Worm (Caenorhabditis elegans) whole organism, L3 larva: Measurements from ENCODE around the gene noa-1.

ENCODE experiments used
- ZK546.5 ChIP-seq: sonication (generic microtip); optimal IDR thresholded peaks from 2 replicates; lab custom pipeline; 2017; ENCODE audit warnings: missing biosample characterization, missing genetic modification characterization
- aly-2 ChIP-seq: fragments of 150-350 bp; optimal IDR thresholded peaks from 2 replicates; lab custom pipeline; 2014; ENCODE audit warnings: missing biosample characterization, missing genetic modification characterization
- ama-1 ChIP-seq: fragments of 150-350 bp; optimal IDR thresholded peaks from 2 replicates; lab custom pipeline; 2018
- ceh-16 ChIP-seq: sonication (generic microtip); optimal IDR thresholded peaks from 2 replicates; lab custom pipeline; 2017; ENCODE audit warnings: missing biosample characterization, missing genetic modification characterization
- ceh-28 ChIP-seq: fragments of 150-350 bp; optimal IDR thresholded peaks from 2 replicates; lab custom pipeline; 2014; ENCODE audit warnings: missing biosample characterization, missing genetic modification reagents, missing genetic modification characterization
- ceh-9 ChIP-seq: sonication (generic microtip); optimal IDR thresholded peaks from 2 replicates; lab custom pipeline; 2018; ENCODE audit warnings: missing biosample characterization, missing genetic modification characterization
- daf-12 ChIP-seq: fragments of 150-350 bp; optimal IDR thresholded peaks from 2 replicates; lab custom pipeline; 2014; ENCODE audit warnings: missing biosample characterization, missing genetic modification reagents, missing genetic modification characterization
- egl-27 ChIP-seq: sonication (generic microtip); optimal IDR thresholded peaks from 4 replicates; lab custom pipeline; 2017; ENCODE audit warnings: missing biosample characterization, missing genetic modification reagents, missing genetic modification characterization
- egl-5 ChIP-seq: fragments of 150-350 bp; optimal IDR thresholded peaks from 2 replicates; lab custom pipeline; 2017; ENCODE audit warnings: missing biosample characterization, missing genetic modification reagents, missing genetic modification characterization, inconsistent platforms
- elt-1 ChIP-seq: fragments of 150-350 bp; optimal IDR thresholded peaks from 2 replicates; lab custom pipeline; 2014; ENCODE audit warnings: missing biosample characterization, missing genetic modification characterization
- eor-1 ChIP-seq, 2 experiments: fragments of 150-350 bp; optimal IDR thresholded peaks; 2 replicates each; lab custom pipeline; 2014 to 2018; ENCODE audit warnings: missing biosample characterization in 2 of 2, missing genetic modification characterization in 2 of 2
- fkh-10 ChIP-seq: sonication (generic microtip); optimal IDR thresholded peaks from 2 replicates; lab custom pipeline; 2017; ENCODE audit warnings: missing biosample characterization, missing genetic modification reagents, missing genetic modification characterization
- fkh-2 ChIP-seq: fragments of 150-350 bp; optimal IDR thresholded peaks from 2 replicates; lab custom pipeline; 2014; ENCODE audit warnings: missing biosample characterization, missing genetic modification reagents, missing genetic modification characterization
- fos-1 ChIP-seq: fragments of 150-350 bp; optimal IDR thresholded peaks from 2 replicates; lab custom pipeline; 2014; ENCODE audit warnings: missing biosample characterization, missing genetic modification characterization
- hmg-11 ChIP-seq: sonication (generic microtip); optimal IDR thresholded peaks from 2 replicates; lab custom pipeline; 2016; ENCODE audit warnings: missing genetic modification characterization, missing compliant biosample characterization
- lin-15B ChIP-seq: fragments of 150-350 bp; optimal IDR thresholded peaks from 2 replicates; lab custom pipeline; 2014; ENCODE audit warnings: missing biosample characterization, missing genetic modification characterization
- lin-39 ChIP-seq: fragments of 150-350 bp; optimal IDR thresholded peaks from 2 replicates; lab custom pipeline; 2018; ENCODE audit warnings: missing biosample characterization, missing genetic modification reagents, missing genetic modification characterization
- mml-1 ChIP-seq: fragments of 150-350 bp; sonication (generic microtip); optimal IDR thresholded peaks from 3 replicates; lab custom pipeline; 2014; ENCODE audit warnings: missing biosample characterization, missing genetic modification characterization
- nhr-11 ChIP-seq: fragments of 150-350 bp; optimal IDR thresholded peaks from 2 replicates; lab custom pipeline; 2014; ENCODE audit warnings: missing biosample characterization, missing genetic modification characterization
- nhr-12 ChIP-seq: fragments of 150-350 bp; optimal IDR thresholded peaks from 2 replicates; lab custom pipeline; 2014; ENCODE audit warnings: missing biosample characterization, missing genetic modification characterization
- nhr-23 ChIP-seq: fragments of 150-350 bp; optimal IDR thresholded peaks from 2 replicates; lab custom pipeline; 2014; ENCODE audit warnings: missing biosample characterization, missing genetic modification reagents, missing genetic modification characterization
- nhr-237 ChIP-seq: fragments of 150-350 bp; optimal IDR thresholded peaks from 2 replicates; lab custom pipeline; 2014; ENCODE audit warnings: missing biosample characterization, missing genetic modification characterization
- nhr-43 ChIP-seq: sonication (generic microtip); optimal IDR thresholded peaks from 2 replicates; lab custom pipeline; 2016; ENCODE audit warnings: mild to moderate bottlenecking, missing genetic modification characterization, missing compliant biosample characterization; ENCODE audit not compliant: poor library complexity, severe bottlenecking
- nhr-67 ChIP-seq: fragments of 150-350 bp; optimal IDR thresholded peaks from 2 replicates; lab custom pipeline; 2014; ENCODE audit warnings: missing biosample characterization, missing genetic modification characterization
- nhr-76 ChIP-seq: fragments of 150-350 bp; sonication (generic microtip); optimal IDR thresholded peaks from 5 replicates; lab custom pipeline; 2014; ENCODE audit warnings: missing biosample characterization, missing genetic modification characterization
- nhr-77 ChIP-seq: fragments of 150-350 bp; optimal IDR thresholded peaks from 2 replicates; lab custom pipeline; 2014; ENCODE audit warnings: missing biosample characterization, missing genetic modification characterization
- pha-4 ChIP-seq: fragments of 150-350 bp; optimal IDR thresholded peaks from 2 replicates; lab custom pipeline; 2014; ENCODE audit warnings: missing biosample characterization, missing genetic modification reagents, missing genetic modification characterization
- sea-2 ChIP-seq: fragments of 150-350 bp; sonication (generic microtip); optimal IDR thresholded peaks from 4 replicates; lab custom pipeline; 2014; ENCODE audit warnings: missing biosample characterization, missing genetic modification reagents, missing genetic modification characterization
- skn-1 ChIP-seq: fragments of 150-350 bp; optimal IDR thresholded peaks from 2 replicates; lab custom pipeline; 2014; ENCODE audit warnings: missing biosample characterization, missing genetic modification characterization
- unc-39 ChIP-seq: sonication (generic microtip); optimal IDR thresholded peaks from 4 replicates; lab custom pipeline; 2017; ENCODE audit warnings: missing biosample characterization, missing genetic modification characterization
- zag-1 ChIP-seq: fragments of 150-350 bp; optimal IDR thresholded peaks from 2 replicates; lab custom pipeline; 2014; ENCODE audit warnings: missing biosample characterization, missing genetic modification characterization
- ztf-11 ChIP-seq: fragments of 150-350 bp; optimal IDR thresholded peaks from 2 replicates; lab custom pipeline; 2014; ENCODE audit warnings: missing biosample characterization, missing genetic modification characterization

Gene noa-1

ce11 chrII:13491254-13491889, 49.5 kb downstream of the noa-1 start, which contains the start of gene alh-7:
Gene alh-7 (minus strand): TSS chrII:13491786.
- no peak for TF ChIP-seq fos-1
- peak; percentile 22 for TF ChIP-seq ama-1

- TF ChIP-seq ZK546.5 (tag; lab: Kevin White, UChicago) (no peak), nhr-12 (no peak), zag-1 (tag; lab: Kevin White, UChicago) (no peak), elt-1 (tag; lab: Kevin White, UChicago) (no peak), nhr-77 (no peak), fkh-2 (no peak), aly-2 (tag; lab: Kevin White, UChicago) (no peak), nhr-76 (tag; lab: Kevin White, UChicago) (no peak), eor-1 (tag; optimal IDR thresholded peaks at IDR 0.05; lab: Kevin White, UChicago) (no peak), sea-2 (no peak), nhr-237 (no peak), egl-5 (tag; lab: Kevin White, UChicago) (no peak), pha-4 (tag; lab: Kevin White, UChicago) (no peak), ceh-28 (tag; lab: Kevin White, UChicago) (no peak)
These were observed 51.0 kb downstream of the noa-1 start for ce11 chrII:13489896-13490295.

- no peak for TF ChIP-seq fkh-10
- no peak for TF ChIP-seq eor-1 (tag; optimal IDR thresholded peaks at IDR 0.05; lab: Kevin White, UChicago)
- no peak for TF ChIP-seq unc-39 (tag; lab: Kevin White, UChicago)
- TF ChIP-seq fkh-2, result no peak
- no peak for TF ChIP-seq nhr-12
These were observed 53.3 kb downstream of the noa-1 start for ce11 chrII:13487563-13487962.

- TF ChIP-seq ceh-9, result no peak
- TF ChIP-seq zag-1 (tag; lab: Kevin White, UChicago), result no peak
- no peak for TF ChIP-seq nhr-77
- TF ChIP-seq nhr-237, result no peak
- no peak for TF ChIP-seq ceh-16 (tag; lab: Kevin White, UChicago)
- no peak for TF ChIP-seq lin-15B (tag; lab: Kevin White, UChicago)
These were observed 55.7 kb downstream of the noa-1 start for ce11 chrII:13485119-13485518.

ce11 chrII:13484108-13484507, 56.7 kb downstream of the noa-1 start:
- TF ChIP-seq skn-1 (tag; lab: Kevin White, UChicago) (no peak), mml-1 (tag; lab: Kevin White, UChicago) (no peak), egl-27 (tag; lab: Kevin White, UChicago) (no peak), aly-2 (tag; lab: Kevin White, UChicago) (no peak), lin-39 (tag; lab: Kevin White, UChicago) (no peak), lin-15B (tag; lab: Kevin White, UChicago) (no peak), ceh-9 (no peak), nhr-43 (tag; lab: Kevin White, UChicago) (no peak), nhr-11 (tag; lab: Kevin White, UChicago) (no peak), fos-1 (no peak), daf-12 (tag; lab: Kevin White, UChicago) (no peak), egl-5 (tag; lab: Kevin White, UChicago) (no peak), zag-1 (tag; lab: Kevin White, UChicago) (no peak), nhr-23 (tag; lab: Kevin White, UChicago) (no peak), nhr-67 (tag; lab: Kevin White, UChicago) (no peak), ceh-28 (tag; lab: Kevin White, UChicago) (no peak), eor-1 (tag; optimal IDR thresholded peaks at IDR 0.05; lab: Kevin White, UChicago) (no peak), hmg-11 (tag; lab: Kevin White, UChicago) (no peak), ztf-11 (tag; lab: Kevin White, UChicago) (no peak), nhr-237 (no peak)
